Fruit fly (Drosophila melanogaster): ENCODE results near the gene CG5888.

DNA sequence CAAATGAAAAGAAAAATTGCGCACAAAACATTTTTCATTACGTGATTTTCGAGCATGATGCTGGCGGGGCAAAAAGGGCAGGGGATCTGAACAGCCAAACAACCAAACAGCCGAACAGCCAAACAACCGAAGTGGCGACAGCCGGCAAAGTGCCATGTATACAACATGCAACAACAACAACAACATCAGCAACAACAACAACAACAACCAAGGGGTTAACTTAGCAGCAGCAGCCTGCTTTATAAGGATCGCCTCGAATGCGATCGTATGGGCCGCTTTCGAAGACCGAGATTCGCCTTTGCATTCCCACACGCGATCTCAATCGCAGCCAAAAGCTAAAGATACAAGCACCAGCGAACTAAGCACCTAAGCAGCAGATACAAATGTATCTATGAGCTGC is 15.4 kb upstream of the CG5888 start:
- TF ChIP-seq h (optimal IDR thresholded peaks at IDR 0.05) = no peak
- TF ChIP-seq insv (optimal IDR thresholded peaks at IDR 0.05) = no peak
- no peak for TF ChIP-seq psq (optimal IDR thresholded peaks at IDR 0.05)
- no peak for TF ChIP-seq Sin3A (optimal IDR thresholded peaks at IDR 0.05)
- TF ChIP-seq Myc (optimal IDR thresholded peaks at IDR 0.05) = no peak
